Worm (Caenorhabditis elegans): ENCODE results near the gene ZK673.11.

The ZK673.11 gene

DNA sequence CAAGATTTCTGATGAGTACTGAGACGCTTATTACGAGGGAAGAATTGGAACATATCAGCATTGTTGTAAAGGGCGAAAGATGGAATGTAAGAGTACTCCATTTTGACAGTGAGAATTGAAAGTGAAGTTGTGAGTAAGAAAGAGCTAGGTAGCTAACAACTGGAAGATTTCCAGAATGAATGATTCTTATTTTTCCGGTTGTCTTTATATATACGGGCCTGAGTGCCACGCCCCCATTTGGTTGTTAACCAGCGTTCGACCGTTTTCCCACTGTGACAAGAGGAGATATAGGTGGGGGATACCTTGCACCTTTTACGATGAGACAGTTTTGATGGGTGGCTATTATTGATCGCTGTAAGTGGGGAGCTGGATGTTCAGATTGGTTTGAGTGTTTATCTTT, 14.2 kb downstream of the ZK673.11 start, which contains the start of gene ZK666.1:
ZK666.1 (minus strand) TSS at position 101 of the 400 bp plus-strand sequence.
- TF ChIP-seq fos-1 (tag; optimal IDR thresholded peaks at IDR 0.05) (no peak), T20F7.1 (GFP tag; optimal IDR thresholded peaks at IDR 0.05) (no peak), Y48G9A.11 (GFP tag; IDR thresholded peaks at IDR 0.05) (no peak), fkh-10 (GFP tag; optimal IDR thresholded peaks at IDR 0.05) (no peak), lin-1 (GFP tag; IDR thresholded peaks at IDR 0.05) (no peak), set-16 (GFP tag; IDR thresholded peaks at IDR 0.05) (no peak), tag-97 (GFP tag; IDR thresholded peaks at IDR 0.05) (no peak)

DNA sequence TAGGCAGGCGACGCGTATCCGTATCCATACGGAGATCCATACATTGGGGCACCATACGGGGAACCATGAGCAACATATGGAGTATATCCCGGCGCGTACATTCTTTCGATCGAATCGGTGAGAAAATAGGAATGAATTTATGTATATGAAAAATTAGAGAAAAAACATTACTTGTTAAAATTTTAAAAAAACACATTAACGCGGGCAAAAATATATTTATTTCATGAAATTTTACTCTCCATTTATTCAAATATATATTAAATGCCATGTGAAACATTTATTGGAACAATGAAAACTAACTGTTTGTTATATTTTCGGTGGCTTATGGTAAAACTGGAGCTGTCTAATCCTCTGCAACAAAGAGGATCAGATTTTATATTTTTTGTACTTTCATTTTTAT, 14.7 kb downstream of the ZK673.11 start, which contains the start of gene ZK666.2:
ZK666.2 (minus strand) TSS at position 101 of the 400 bp plus-strand sequence.
- TF ChIP-seq nhr-77 (tag; optimal IDR thresholded peaks at IDR 0.05) (no peak), lin-29 (GFP tag; IDR thresholded peaks at IDR 0.05) (no peak), spr-1 (tag; optimal IDR thresholded peaks at IDR 0.05) (no peak), daf-8 (GFP tag; IDR thresholded peaks at IDR 0.05) (no peak), duxl-1 (tag; optimal IDR thresholded peaks at IDR 0.05; ENCODE audit: poor library complexity) (no peak), pha-4 (GFP tag; IDR thresholded peaks at IDR 0.05) (no peak), pha-4 (tag; optimal IDR thresholded peaks at IDR 0.05) (no peak), daf-16 (GFP tag; optimal IDR thresholded peaks at IDR 0.05) (no peak), daf-16 (tag; optimal IDR thresholded peaks at IDR 0.05) (no peak), rbr-2 (tag; optimal IDR thresholded peaks at IDR 0.05) (no peak), F44E2.7 (GFP tag; IDR thresholded peaks at IDR 0.05) (no peak), jun-1 (tag; optimal IDR thresholded peaks at IDR 0.05) (no peak)

DNA sequence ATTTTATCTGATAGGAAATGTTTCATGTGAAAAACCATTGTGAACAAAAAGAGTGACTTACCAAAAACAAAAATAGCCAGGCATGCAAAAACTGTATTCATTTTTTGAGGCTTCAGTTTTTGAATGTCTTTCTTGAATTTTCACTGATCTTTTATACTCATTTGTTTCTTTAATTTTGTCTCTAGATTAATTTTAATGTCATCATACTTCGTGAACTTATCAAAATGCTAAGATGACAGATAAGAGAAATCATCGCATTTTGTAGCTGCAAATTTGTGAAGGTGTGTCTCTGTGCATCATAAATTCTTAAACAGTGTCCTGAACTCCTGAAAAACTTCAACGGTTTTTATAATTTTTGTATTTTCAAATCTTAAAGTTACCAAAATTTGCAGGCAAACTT, 19.0 kb downstream of the ZK673.11 start, which contains the start of gene clec-58:
clec-58 (minus strand) TSS at position 101 of the 400 bp plus-strand sequence.
- no peak for TF ChIP-seq nhr-42 (GFP tag; IDR thresholded peaks at IDR 0.05)
- no peak for TF ChIP-seq daf-19 (GFP tag; conservative IDR thresholded peaks at IDR 0.05)
- TF ChIP-seq F10B5.3 (tag; optimal IDR thresholded peaks at IDR 0.05) = no peak
- no peak for TF ChIP-seq ces-1 (GFP tag; optimal IDR thresholded peaks at IDR 0.05)
- no peak for TF ChIP-seq fos-1 (tag; optimal IDR thresholded peaks at IDR 0.05)
- TF ChIP-seq cey-2 (tag; optimal IDR thresholded peaks at IDR 0.05; ENCODE audit: borderline replicate concordance, insufficient read depth) = no peak
- TF ChIP-seq F26F4.8 (GFP tag; conservative IDR thresholded peaks at IDR 0.05) = no peak
- TF ChIP-seq nhr-41 (GFP tag; IDR thresholded peaks at IDR 0.05) = no peak
- TF ChIP-seq nhr-11 (tag; optimal IDR thresholded peaks at IDR 0.05) = no peak
- TF ChIP-seq nhr-102 (tag; optimal IDR thresholded peaks at IDR 0.05) = no peak

DNA sequence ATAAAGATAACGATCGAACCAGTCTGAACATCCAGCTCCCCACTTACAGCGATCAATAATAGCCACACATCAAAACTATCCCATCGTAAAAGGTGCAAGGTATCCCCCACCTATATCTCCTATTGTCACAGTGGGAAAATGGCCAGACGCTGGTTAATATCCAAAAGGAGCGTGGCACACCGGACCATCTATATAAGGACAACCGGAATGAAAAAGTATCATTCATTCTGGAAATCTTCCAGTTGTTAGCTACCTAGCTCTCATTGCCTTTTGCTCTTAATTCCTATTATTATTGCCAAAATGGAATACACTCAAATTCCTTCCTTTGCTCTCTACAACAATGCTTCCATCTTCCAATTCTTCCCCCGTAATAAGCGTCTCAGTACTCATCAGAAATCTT, 19.9 kb downstream of the ZK673.11 start, which contains the start of gene ZK666.4:
ZK666.4 (plus strand) TSS at position 301 of the 400 bp plus-strand sequence.
- TF ChIP-seq zfp-3 (GFP tag; conservative IDR thresholded peaks at IDR 0.05) = no peak
- no peak for TF ChIP-seq gei-8 (GFP tag; optimal IDR thresholded peaks at IDR 0.05)
- no peak for TF ChIP-seq ceh-28 (tag; optimal IDR thresholded peaks at IDR 0.05)
- no peak for TF ChIP-seq R02D3.7 (tag; optimal IDR thresholded peaks at IDR 0.05)
- TF ChIP-seq tag-97 (GFP tag; IDR thresholded peaks at IDR 0.05) = no peak
- TF ChIP-seq ctbp-1 (GFP tag; IDR thresholded peaks at IDR 0.05) = no peak
- TF ChIP-seq lin-13 (GFP tag; optimal IDR thresholded peaks at IDR 0.05) = no peak
- TF ChIP-seq skn-1 (tag; optimal IDR thresholded peaks at IDR 0.05) = no peak
- no peak for TF ChIP-seq mxl-3 (GFP tag; optimal IDR thresholded peaks at IDR 0.05)
- no peak for TF ChIP-seq ceh-82 (tag; optimal IDR thresholded peaks at IDR 0.05)
- no peak for TF ChIP-seq dve-1 (tag; optimal IDR thresholded peaks at IDR 0.05; ENCODE audit: insufficient read depth)
